Worm (Caenorhabditis elegans): Measurements from ENCODE around the gene flp-18.

Gene flp-18

ce11 chrX:2990145-2990544, 28.2 kb downstream of the flp-18 start:
- TF ChIP-seq nhr-2 (tag; optimal IDR thresholded peaks at IDR 0.05) (no peak), snpc-4 (tag; optimal IDR thresholded peaks at IDR 0.05) (no peak)

- TF ChIP-seq unc-39 (tag; optimal IDR thresholded peaks at IDR 0.05) = no peak
Observed at ce11 chrX:2983996-2984395, 34.4 kb downstream of the flp-18 start, which contains the start of gene osm-5. Gene osm-5, plus strand, starts transcription at chrX:2984263.

- TF ChIP-seq ces-1 (GFP tag; optimal IDR thresholded peaks at IDR 0.05) (no peak), mab-5 (tag; optimal IDR thresholded peaks at IDR 0.05) (no peak), lsy-2 (tag; optimal IDR thresholded peaks at IDR 0.05) (no peak), cnd-1 (tag; optimal IDR thresholded peaks at IDR 0.05) (no peak), nhr-76 (tag; optimal IDR thresholded peaks at IDR 0.05) (no peak), hlh-1 (tag; optimal IDR thresholded peaks at IDR 0.05) (no peak), ceh-83 (GFP tag; optimal IDR thresholded peaks at IDR 0.05) (no peak), drap-1 (GFP tag; optimal IDR thresholded peaks at IDR 0.05) (no peak)
Observed at ce11 chrX:2981715-2982114, 36.6 kb downstream of the flp-18 start, which contains the start of gene nspg-5. Gene nspg-5, plus strand, starts transcription at chrX:2982015.

- no peak for TF ChIP-seq sem-2 (GFP tag; optimal IDR thresholded peaks at IDR 0.05)
- no peak for TF ChIP-seq drap-1 (GFP tag; optimal IDR thresholded peaks at IDR 0.05)
- no peak for TF ChIP-seq sptf-1 (tag; optimal IDR thresholded peaks at IDR 0.05)
- TF ChIP-seq ces-1 (GFP tag; optimal IDR thresholded peaks at IDR 0.05) = no peak
- TF ChIP-seq blmp-1 (tag; optimal IDR thresholded peaks at IDR 0.05) = no peak
- TF ChIP-seq ceh-39 (tag; optimal IDR thresholded peaks at IDR 0.05) = no peak
- no peak for TF ChIP-seq nhr-2 (tag; optimal IDR thresholded peaks at IDR 0.05)
- no peak for TF ChIP-seq mls-2 (tag; optimal IDR thresholded peaks at IDR 0.05)
- TF ChIP-seq ceh-83 (GFP tag; optimal IDR thresholded peaks at IDR 0.05) = no peak
- no peak for TF ChIP-seq elt-3 (tag; optimal IDR thresholded peaks at IDR 0.05)
- TF ChIP-seq unc-62 (GFP tag; optimal IDR thresholded peaks at IDR 0.05) = no peak
- TF ChIP-seq ceh-43 (GFP tag; optimal IDR thresholded peaks at IDR 0.05) = no peak
- no peak for TF ChIP-seq flh-1 (GFP tag; optimal IDR thresholded peaks at IDR 0.05)
- no peak for TF ChIP-seq lin-13 (tag; optimal IDR thresholded peaks at IDR 0.05)
- no peak for TF ChIP-seq nhr-28 (tag; optimal IDR thresholded peaks at IDR 0.05)
- TF ChIP-seq bed-3 (GFP tag; optimal IDR thresholded peaks at IDR 0.05) = no peak
- TF ChIP-seq pha-4 (tag; optimal IDR thresholded peaks at IDR 0.05) = no peak
- no peak for TF ChIP-seq nhr-12 (tag; optimal IDR thresholded peaks at IDR 0.05)
Observed at ce11 chrX:2978100-2978499, 40.3 kb downstream of the flp-18 start.

- TF ChIP-seq mls-2 (tag; optimal IDR thresholded peaks at IDR 0.05) (no peak), nhr-12 (tag; optimal IDR thresholded peaks at IDR 0.05) (no peak)
Observed at ce11 chrX:2976148-2976547, 42.2 kb downstream of the flp-18 start, which contains the start of gene aakg-3. Gene aakg-3, plus strand, starts transcription at chrX:2976448.

ce11 chrX:2975421-2975820, 42.9 kb downstream of the flp-18 start:
- TF ChIP-seq lin-32 (GFP tag; optimal IDR thresholded peaks at IDR 0.05) (no peak), sem-2 (GFP tag; optimal IDR thresholded peaks at IDR 0.05) (no peak), blmp-1 (tag; optimal IDR thresholded peaks at IDR 0.05) (no peak), hlh-1 (tag; optimal IDR thresholded peaks at IDR 0.05) (peak; percentile 47), cnd-1 (tag; optimal IDR thresholded peaks at IDR 0.05) (no peak), ceh-83 (GFP tag; optimal IDR thresholded peaks at IDR 0.05) (no peak), unc-62 (GFP tag; optimal IDR thresholded peaks at IDR 0.05) (peak; percentile 23), ztf-11 (tag; optimal IDR thresholded peaks at IDR 0.05) (no peak), nhr-2 (tag; optimal IDR thresholded peaks at IDR 0.05) (no peak)

- no peak for TF ChIP-seq ztf-11 (tag; optimal IDR thresholded peaks at IDR 0.05)
- TF ChIP-seq cnd-1 (tag; optimal IDR thresholded peaks at IDR 0.05) = no peak
Observed at ce11 chrX:2972272-2973042, 45.9 kb downstream of the flp-18 start.
